Worm (Caenorhabditis elegans): ENCODE data around the gene C35A11.4.

Gene C35A11.4

DNA sequence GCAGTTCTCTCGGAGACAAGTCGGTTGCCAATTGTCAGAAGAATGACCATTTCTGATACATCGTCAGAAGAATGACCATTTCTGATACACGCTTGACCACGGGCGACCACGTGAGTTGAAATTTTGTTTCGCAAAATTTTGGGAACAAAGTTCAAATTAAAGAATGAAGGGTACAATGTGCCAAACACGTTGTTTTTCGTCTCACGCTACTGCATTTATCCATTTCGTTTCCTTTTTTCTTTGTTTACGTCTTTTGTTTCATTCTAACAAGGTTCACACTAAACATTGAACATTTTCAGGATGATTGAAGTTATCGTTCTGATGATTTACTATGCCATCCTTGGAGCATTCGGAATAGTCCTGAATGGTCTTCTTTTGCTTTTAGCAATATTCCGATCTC lies 41.5 kb downstream of the C35A11.4 start, which contains the start of gene srd-9:
srd-9 (plus strand) TSS at position 301 of the 400 bp plus-strand sequence.
- TF ChIP-seq ZK337.2 (GFP tag; IDR thresholded peaks at IDR 0.05) (no peak), F26F4.8 (GFP tag; conservative IDR thresholded peaks at IDR 0.05) (no peak), lin-15B (tag; optimal IDR thresholded peaks at IDR 0.05) (no peak), lin-13 (GFP tag; optimal IDR thresholded peaks at IDR 0.05) (no peak), lir-3 (tag; optimal IDR thresholded peaks at IDR 0.05) (no peak), zfp-3 (GFP tag; conservative IDR thresholded peaks at IDR 0.05) (no peak), mdt-29 (GFP tag; IDR thresholded peaks at IDR 0.05) (no peak), unc-39 (tag; optimal IDR thresholded peaks at IDR 0.05) (no peak), Y5F2A.4 (GFP tag; optimal IDR thresholded peaks at IDR 0.05) (no peak), lin-39 (tag; optimal IDR thresholded peaks at IDR 0.05) (no peak), saeg-2 (GFP tag; IDR thresholded peaks at IDR 0.05) (no peak), dmd-9 (GFP tag; IDR thresholded peaks at IDR 0.05) (no peak), arid-1 (GFP tag; conservative IDR thresholded peaks at IDR 0.05) (no peak), set-16 (GFP tag; IDR thresholded peaks at IDR 0.05) (no peak), ceh-32 (tag; optimal IDR thresholded peaks at IDR 0.05; ENCODE audit: poor library complexity) (no peak), daf-16 (GFP tag; optimal IDR thresholded peaks at IDR 0.05) (no peak), daf-16 (tag; optimal IDR thresholded peaks at IDR 0.05) (no peak)

DNA sequence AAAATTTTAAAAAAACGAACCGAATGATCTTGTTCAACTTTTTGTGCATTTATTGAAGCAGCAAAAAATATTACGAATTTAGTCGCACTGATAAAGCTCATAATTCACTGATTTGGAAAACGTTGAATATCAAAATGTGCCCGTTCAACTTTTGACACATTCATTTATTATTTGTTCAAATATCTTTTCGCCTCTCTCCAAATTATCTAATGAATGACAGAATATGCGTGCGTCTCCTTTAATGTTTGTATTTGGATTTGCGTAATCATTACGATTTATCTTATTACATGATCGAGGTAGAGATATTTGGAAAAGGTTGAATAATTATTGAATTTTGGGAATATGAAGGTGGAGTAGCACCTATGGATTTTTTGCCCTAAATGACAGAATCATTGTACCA lies 43.5 kb downstream of the C35A11.4 start, which contains the start of gene T09D3.3:
T09D3.3 (minus strand) TSS at position 101 of the 400 bp plus-strand sequence.
- no peak for TF ChIP-seq ceh-20 (GFP tag; IDR thresholded peaks at IDR 0.05)
- TF ChIP-seq vab-7 (GFP tag; IDR thresholded peaks at IDR 0.05), result no peak
- no peak for TF ChIP-seq ceh-28 (tag; optimal IDR thresholded peaks at IDR 0.05)
- no peak for TF ChIP-seq zip-2 (tag; optimal IDR thresholded peaks at IDR 0.05)
- TF ChIP-seq Y5F2A.4 (GFP tag; optimal IDR thresholded peaks at IDR 0.05), result no peak
- TF ChIP-seq daf-12 (tag; optimal IDR thresholded peaks at IDR 0.05), result no peak

DNA sequence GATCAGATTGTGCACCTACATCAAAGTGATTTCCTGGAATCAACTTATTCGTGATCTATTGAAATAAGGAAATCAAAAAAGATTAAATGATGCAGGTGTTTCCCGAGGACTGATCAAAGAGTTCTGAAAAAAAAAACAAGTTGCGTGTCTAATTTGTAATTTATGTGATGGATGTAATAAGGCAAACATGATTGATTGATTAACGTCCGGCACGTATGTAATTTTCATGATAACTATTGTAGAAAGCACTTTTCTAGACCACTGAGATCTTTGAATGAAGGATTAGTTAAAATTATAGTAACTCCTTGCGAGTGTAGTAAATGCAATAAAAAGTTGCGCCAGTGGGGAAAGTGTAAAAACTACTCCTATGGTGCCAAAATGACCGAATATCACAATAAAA lies 47.5 kb downstream of the C35A11.4 start, which contains the start of gene srg-25:
srg-25 (minus strand) TSS at position 101 of the 400 bp plus-strand sequence.
- TF ChIP-seq sdz-12 (GFP tag; optimal IDR thresholded peaks at IDR 0.05) (no peak), nhr-77 (tag; optimal IDR thresholded peaks at IDR 0.05) (no peak), ceh-20 (GFP tag; IDR thresholded peaks at IDR 0.05) (no peak), mdl-1 (tag; optimal IDR thresholded peaks at IDR 0.05) (no peak), mes-2 (tag; optimal IDR thresholded peaks at IDR 0.05; ENCODE audit: poor library complexity, severe bottlenecking) (no peak), fkh-10 (GFP tag; optimal IDR thresholded peaks at IDR 0.05) (no peak), nhr-41 (GFP tag; IDR thresholded peaks at IDR 0.05) (no peak), dmd-6 (GFP tag; IDR thresholded peaks at IDR 0.05) (no peak), cey-2 (tag; optimal IDR thresholded peaks at IDR 0.05; ENCODE audit: borderline replicate concordance, insufficient read depth) (no peak), madf-5 (GFP tag; IDR thresholded peaks at IDR 0.05) (no peak), F49E8.2 (tag; optimal IDR thresholded peaks at IDR 0.05; ENCODE audit: borderline replicate concordance) (no peak), lin-15B (tag; optimal IDR thresholded peaks at IDR 0.05) (no peak), hif-1 (tag; optimal IDR thresholded peaks at IDR 0.05) (no peak), ceh-82 (tag; optimal IDR thresholded peaks at IDR 0.05) (no peak), zfp-2 (tag; optimal IDR thresholded peaks at IDR 0.05) (no peak), ctbp-1 (GFP tag; IDR thresholded peaks at IDR 0.05) (no peak), nhr-111 (GFP tag; optimal IDR thresholded peaks at IDR 0.05) (no peak)

Measured in whole organism, L4 larva.